Worm (Caenorhabditis elegans): Measurements from ENCODE around the gene srw-31.

ce11 chrV:17527729-17528128, 21.3 kb downstream of the srw-31 start, which contains the start of gene srz-90:
- TF ChIP-seq flt-1 (GFP tag; IDR thresholded peaks at IDR 0.05) (no peak), ceh-36 (tag; optimal IDR thresholded peaks at IDR 0.05) (no peak)

Measured in whole organism, early embryonic.